Worm (Caenorhabditis elegans) whole organism, young adult: Measurements from ENCODE around the gene Y41E3.19.
A peak's percentile ranks its signal among the peaks of the same experiment; 100 is the strongest.

Experiments
- B0336.3 ChIP-seq: fragments of 200-800 bp; sonication (Bioruptor generic); IDR thresholded peaks from 2 replicates; pipeline ENCODE4 v1.3.6; 2022; ENCODE audit warnings: missing genetic modification characterization, missing compliant biosample characterization
- attf-6 ChIP-seq: fragments of 200-800 bp; sonication (Bioruptor generic); IDR thresholded peaks from 2 replicates; pipeline ENCODE4 v1.3.6; 2022; ENCODE audit warnings: missing genetic modification reagents, missing genetic modification characterization, missing compliant biosample characterization
- hmg-1.2 ChIP-seq: fragments of 200-800 bp; sonication (Bioruptor generic); IDR thresholded peaks from 2 replicates; pipeline ENCODE4 v1.3.6; 2022; ENCODE audit warnings: missing genetic modification reagents, missing genetic modification characterization, missing compliant biosample characterization
- snpc-4 ChIP-seq, 5 experiments: fragments of 150-350 bp in 1 of 5; sonication (generic microtip) in 4 of 5; optimal IDR thresholded peaks; 2 replicates each; lab custom pipeline; 2014 to 2018; ENCODE audit warnings: missing genetic modification characterization in 5 of 5, missing biosample characterization in 3 of 5, antibody characterized with exemption in 2 of 5, mild to moderate bottlenecking in 2 of 5, missing compliant biosample characterization in 2 of 5, missing genotype in 2 of 5, moderate library complexity in 2 of 5, missing genetic modification reagents in 1 of 5
- tbp1 ChIP-seq: fragments of 200-800 bp; sonication (Bioruptor generic); optimal IDR thresholded peaks from 2 replicates; lab custom pipeline; 2018; ENCODE audit warnings: mild to moderate bottlenecking, missing genetic modification characterization, missing compliant biosample characterization

Y41E3.19 gene

ce11 chrIV:15107218-15107617 is 51.3 kb downstream of the Y41E3.19 start:
- TF ChIP-seq attf-6 (GFP tag; lab: Robert Waterston, UW) (peak; percentile 80), tbp1 (GFP tag; lab: Kevin White, UChicago) (peak; percentile 21), B0336.3 (GFP tag; lab: Robert Waterston, UW) (no peak), hmg-1.2 (GFP tag; lab: Robert Waterston, UW) (peak; percentile 90), snpc-4 (GFP tag; optimal IDR thresholded peaks at IDR 0.05; lab: Kevin White, UChicago) (peak; percentile 17), snpc-4 (tag; optimal IDR thresholded peaks at IDR 0.05; lab: Kevin White, UChicago) (peak in 3 of 4 experiments; percentile 46 to 87 (median 66))
